Fruit fly (Drosophila melanogaster) ovary, adult (tissue): Measurements from ENCODE around the gene Cdep.

Experiments used
- CG17801 ChIP-seq: fragments of 200-800 bp; optimal IDR thresholded peaks from 2 replicates; lab custom pipeline; 2019; ENCODE audit warnings: missing biosample characterization, mild to moderate bottlenecking, missing genetic modification characterization, moderate library complexity; ENCODE audit not compliant: partially characterized antibody

Gene Cdep

DNA sequence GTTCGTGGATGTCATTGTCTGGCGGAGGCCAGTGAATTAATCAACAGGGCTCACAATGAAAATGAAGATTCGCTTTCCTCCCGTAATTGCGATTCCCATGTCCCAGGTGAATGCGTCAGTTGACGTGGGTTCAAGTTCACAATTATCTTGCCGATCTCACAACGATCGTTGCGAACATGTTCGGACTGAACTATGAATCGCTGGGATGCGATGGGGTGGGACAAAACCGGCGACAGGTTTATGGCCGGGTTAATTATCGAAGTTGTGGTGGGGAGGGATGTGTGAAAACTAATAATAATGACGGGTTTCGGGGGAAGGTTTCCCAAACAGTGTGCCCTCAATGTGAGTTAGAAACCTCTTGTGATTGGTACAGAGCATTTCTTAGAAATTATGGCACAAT lies 49.8 kb downstream of the Cdep start:
- TF ChIP-seq CG17801 (GFP tag; lab: Kevin White, UChicago), result no peak

DNA sequence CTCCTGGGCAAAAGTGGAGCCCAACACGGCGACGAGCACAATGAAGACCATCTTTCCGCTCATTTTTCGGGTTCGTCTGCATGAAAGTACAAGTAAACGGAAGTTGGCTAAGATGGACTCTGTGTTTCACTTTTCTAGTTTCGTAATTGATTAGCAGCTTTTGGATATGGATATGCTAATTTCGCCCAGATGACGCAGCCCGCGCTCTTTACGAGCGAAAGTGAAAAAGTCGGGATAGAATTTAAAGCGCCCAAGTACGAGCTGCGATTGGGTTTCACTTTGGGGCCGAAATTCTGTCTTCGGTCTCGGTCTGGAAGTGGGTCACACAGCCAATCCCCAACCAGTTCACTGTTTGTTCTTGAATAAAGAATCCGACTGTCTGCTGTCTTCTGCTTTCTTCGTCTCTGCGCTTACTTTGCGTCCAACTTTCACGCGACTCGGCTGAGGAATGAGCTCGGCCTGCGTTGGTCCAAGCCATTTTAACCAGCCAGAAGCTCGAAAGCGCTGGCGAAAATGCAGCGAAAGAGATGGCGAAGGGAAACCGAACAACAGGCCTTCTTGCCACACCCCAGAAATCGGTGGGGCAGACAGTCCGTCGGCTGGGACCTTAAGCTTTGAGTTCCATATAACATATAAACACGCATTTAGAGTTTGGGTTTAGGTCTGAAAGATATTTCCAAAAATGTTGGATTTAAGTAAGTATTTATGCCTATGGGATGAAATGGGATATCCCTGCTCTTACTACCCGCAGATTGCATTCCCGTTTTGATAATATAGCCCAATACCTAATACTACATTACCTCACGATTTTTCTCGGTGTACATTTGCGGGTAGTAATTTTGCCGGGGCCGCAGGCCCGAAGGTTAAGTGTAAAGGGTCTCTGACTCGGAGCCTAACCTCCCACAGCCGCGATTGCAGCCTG lies 50.8 kb downstream of the Cdep start, which contains the start of gene Jhbp2:
Jhbp2 (minus strand) TSS at position 454 of the 922 bp plus-strand sequence.
- no peak for TF ChIP-seq CG17801 (GFP tag; lab: Kevin White, UChicago)

DNA sequence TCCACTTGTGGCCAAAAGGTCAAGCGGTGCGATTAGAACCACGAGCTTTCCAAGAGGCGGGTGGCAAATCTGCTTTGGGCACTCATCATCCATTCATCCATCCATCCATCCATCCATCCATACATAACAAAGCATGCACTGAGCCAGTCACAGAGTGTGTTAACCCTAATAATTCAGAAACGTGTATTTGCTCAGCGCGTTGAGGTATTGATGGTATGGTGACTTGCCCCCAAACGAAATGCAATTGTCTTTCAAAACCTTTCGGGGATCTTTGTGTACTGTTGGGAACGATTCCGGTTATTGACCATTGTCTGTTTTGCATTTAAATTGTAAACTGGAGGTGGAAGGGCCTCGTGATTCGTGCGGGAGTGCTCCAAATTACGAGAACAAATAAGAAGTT lies 51.6 kb downstream of the Cdep start:
- no peak for TF ChIP-seq CG17801 (GFP tag; lab: Kevin White, UChicago)

DNA sequence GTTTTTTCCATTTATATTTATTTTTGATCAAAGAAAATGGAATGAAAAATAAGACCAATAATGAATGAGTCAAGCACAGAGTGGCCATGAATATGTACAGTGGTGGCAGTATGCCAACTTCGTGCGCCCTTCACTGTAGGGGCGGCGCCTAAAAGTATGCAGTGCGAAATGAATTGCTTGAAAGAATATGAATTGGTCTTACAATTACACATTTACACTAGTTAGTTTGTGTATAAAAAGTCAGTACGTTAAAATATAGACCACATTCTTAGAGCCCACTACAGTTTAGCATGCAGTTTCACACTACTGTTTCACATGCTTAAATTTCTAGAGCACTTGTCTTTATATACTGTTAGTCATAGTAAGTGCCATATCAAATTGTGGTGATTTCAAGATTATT lies 52.3 kb downstream of the Cdep start:
- no peak for TF ChIP-seq CG17801 (GFP tag; lab: Kevin White, UChicago)

DNA sequence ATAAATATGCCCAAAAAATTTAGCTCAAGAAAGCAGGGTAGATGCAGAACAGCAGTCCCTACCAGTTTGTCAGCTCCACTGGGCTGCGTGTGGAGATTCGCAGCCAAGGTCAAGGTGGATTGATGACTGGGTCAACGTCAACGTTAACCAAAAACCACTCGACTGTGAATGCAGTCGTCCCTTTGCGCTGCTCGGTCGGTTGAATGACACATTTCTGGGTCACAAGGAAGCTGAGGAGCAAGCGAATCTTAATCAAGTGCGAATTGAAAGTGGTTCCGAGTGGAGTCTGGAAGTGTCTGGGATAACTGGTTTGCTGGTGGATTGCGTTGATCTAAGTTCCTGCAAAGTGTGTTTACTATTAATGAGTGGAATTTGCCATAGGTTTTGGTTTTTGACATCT lies 53.0 kb downstream of the Cdep start:
- no peak for TF ChIP-seq CG17801 (GFP tag; lab: Kevin White, UChicago)

DNA sequence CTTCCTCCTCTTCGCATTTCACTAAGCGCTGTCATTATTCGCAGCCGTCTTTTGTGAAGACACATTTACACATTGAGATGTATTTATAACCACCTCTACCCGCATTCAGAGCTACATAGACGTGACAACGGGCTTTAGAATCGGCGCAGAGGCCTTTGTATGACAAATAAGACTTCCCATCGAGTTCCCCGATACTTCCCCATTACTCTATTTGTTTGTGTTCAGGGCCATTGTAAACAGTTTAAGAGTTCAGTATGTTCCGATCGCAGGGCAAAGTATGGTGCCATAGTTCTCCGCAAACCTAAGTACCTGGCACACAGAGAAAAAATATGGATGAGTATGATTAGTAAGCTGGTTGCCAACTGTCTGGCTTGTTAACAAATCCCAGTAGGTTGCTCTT lies 53.6 kb downstream of the Cdep start:
- no peak for TF ChIP-seq CG17801 (GFP tag; lab: Kevin White, UChicago)

DNA sequence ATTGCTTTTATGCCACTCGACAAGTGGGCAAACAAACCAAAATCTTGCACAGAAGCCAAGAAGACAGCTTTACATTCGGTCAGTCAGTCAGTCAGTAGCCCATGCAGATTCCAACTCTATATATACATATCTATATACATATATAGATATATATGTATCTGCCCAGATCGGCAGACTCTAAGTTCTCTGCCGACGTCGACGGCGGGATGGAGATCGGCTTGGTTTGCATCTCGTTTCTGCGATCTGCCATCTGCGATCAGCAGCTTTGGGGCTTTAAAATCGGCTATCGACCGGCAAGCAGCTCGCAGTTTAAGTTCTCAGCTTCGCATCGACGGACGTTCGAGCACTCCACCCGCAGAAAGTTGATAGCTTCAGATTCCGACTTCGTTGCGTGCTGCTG lies 54.8 kb downstream of the Cdep start, which contains the start of gene Jhbp1:
Jhbp1 (plus strand) TSS at position 301 of the 400 bp plus-strand sequence.
- no peak for TF ChIP-seq CG17801 (GFP tag; lab: Kevin White, UChicago)

DNA sequence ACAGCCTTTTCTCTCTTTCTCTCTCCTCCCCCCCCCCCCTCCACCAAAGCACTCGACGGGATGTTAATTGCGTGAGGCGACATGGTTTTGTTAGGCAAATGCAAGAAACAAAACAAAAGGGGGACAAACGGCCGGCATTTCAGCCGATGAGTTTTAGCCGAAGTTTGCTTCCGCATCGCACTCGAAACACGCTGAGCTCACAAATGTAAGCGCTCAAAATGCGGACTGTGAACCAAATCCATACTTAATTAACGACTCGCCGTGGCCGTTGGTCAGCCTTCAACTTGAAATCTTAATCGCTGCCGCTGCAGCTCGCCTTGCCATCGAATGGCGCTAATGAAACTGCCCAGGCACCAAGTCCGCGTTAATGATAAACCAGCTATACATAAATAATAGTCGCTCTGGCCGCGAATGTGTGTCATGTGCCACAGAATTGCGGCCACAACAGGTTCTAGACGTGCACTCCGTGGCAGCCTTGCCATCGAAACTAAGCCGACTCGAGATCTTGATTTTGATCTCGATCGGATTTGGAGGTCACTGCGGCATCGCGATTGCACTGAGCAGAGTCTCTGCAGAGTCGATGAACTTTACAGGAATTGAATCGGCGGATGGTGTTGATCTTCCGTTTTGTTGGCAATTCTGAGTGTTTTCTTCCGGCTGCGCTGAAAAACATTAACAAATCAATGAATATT lies 56.0 kb downstream of the Cdep start:
- no peak for TF ChIP-seq CG17801 (GFP tag; lab: Kevin White, UChicago)

DNA sequence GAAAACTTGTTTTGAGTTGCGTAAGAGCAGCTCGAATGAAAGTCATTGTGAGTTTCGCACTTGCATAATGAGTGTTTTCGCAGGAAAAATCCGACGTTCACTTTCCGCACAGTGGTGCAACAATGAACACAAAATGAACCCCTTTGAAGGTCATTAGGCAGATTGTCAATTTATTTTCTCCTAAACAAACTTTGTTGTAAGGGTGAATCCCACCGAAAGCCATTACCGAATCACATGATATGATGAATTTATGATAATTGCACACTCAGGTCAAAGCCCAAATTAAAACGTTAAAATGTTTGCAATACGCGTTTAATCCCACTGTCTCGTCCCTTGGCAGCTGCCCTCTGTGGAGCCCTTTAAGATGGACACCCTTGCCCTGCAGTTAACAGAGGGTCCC lies 56.9 kb downstream of the Cdep start:
- TF ChIP-seq CG17801 (GFP tag; lab: Kevin White, UChicago), result no peak

DNA sequence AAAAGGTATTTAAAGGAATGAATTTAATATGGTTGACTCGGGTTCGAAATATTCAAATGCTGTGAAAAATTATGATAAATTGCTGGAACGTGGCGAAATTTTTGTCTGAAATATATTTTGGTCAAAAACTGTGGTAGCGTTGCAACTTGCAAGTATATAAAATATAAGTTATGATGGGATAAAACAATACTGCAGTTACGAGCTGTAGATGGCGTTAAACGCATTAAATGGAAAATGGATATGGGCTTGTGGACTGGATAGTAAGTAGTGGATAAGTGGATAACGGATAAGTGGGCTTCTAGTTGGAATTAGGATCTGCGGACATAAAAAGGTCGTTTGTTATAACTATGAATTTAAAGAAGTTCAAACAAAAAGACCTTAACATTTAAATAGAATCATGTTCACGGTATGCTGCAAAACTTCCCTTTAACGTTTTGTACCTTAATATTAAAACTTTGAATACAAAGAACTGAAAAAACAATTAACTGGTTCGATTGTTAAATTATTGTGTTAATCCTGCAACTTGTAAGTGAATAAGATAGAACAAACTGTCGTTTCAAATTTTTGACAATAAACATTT lies 58.9 kb downstream of the Cdep start:
- no peak for TF ChIP-seq CG17801 (GFP tag; lab: Kevin White, UChicago)

DNA sequence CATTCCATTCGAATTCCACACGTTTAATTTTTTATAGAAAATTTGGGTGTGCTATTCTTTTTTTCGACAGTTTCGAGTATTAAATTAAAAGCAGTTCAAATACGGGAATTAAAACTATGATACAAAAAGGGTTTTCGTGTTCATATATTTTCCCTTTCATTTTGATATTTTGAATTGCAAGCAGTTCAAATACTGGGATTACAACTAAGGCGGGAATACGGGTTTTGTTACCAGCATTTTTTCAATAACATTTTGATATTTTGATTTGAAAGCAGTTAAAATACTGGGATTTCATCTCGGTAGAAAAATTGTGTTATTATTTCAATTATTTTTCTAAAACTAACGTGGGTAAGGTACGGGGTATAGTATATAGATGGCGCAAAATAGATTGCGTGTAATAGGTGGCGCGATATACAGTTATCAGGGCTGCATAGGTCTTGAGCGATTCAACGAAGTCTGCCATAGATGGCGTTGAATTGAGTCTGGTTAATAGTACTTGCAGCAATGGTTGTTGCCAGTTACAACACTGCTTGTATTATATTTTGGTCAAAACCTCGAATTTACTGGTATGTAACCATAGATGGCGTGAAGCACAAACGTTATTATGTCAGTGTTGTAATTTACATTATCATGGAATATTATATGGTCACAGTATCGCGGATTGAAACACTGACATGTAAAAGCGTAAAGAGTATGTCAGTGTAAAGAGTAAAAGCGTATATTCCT lies 60.2 kb downstream of the Cdep start:
- TF ChIP-seq CG17801 (GFP tag; lab: Kevin White, UChicago), result no peak

DNA sequence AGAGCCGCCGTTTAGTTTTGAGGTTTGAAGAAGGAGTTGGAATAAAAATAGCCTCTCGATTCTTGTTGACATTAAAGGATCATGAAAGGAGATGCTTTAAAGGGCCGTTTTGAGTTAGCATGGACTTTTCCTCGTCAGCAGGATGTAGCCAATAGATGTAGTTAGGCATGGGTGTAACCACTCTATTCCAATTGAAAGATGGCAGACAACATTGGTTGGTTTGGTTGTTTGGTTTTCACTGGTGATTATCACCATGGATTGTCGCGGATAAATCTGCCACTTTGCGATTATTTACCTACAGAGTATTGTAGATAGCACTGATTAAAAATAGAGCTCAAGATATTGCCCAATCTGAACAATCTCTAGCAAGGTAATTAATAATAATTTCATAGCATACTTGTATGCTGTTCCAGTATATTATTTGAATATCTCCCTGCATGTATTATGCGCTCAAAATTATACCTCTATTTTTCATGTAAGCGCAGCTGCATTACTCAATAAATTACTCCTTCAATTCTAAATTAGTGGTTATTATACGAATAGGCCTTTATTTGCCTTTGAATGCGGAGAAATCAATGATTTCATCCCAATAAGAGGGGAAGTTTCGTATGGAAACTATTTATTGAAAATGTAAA lies 62.7 kb downstream of the Cdep start:
- TF ChIP-seq CG17801 (GFP tag; lab: Kevin White, UChicago), result no peak

DNA sequence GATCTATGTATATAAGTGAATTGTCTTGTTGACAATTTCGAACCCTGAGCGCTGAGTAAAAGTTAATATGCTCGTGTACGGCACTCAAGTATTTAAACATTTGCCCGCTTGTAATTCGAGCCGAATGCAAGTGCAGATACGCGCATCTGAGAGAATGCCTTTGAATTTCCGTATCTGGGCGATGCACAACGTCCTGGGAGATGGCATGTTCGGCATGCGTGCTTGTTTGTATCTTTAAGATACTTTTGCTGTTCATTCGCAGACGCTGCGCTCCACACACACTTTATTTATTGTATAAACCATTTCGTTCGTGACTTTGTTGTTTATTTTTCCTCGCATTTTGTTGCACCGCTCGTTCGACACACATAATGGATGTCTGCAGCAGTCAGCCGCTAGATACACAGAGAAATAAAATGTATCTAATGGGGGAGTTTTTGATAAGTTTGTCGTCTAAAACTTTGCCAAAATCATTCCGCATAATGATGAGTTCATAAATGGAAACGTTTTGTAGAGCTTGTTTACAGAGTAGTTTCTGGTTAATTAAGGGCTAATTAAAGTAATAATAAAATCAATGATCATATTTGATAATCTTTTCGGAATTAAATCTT lies 63.5 kb downstream of the Cdep start:
- TF ChIP-seq CG17801 (GFP tag; lab: Kevin White, UChicago), result no peak
